Fruit fly (Drosophila melanogaster) Kc167 (cell line): ENCODE results near the gene Ance.

Source experiments
- Sin3A ChIP-seq: fragments of >200 bp; optimal IDR thresholded peaks from 2 replicates; lab custom pipeline; 2018; ENCODE audit warnings: missing external identifiers
- psq ChIP-seq: fragments of >200 bp; optimal IDR thresholded peaks from 2 replicates; lab custom pipeline; 2017; ENCODE audit warnings: missing external identifiers

- TF ChIP-seq psq (lab: Kevin White, UChicago), result no peak
- TF ChIP-seq Sin3A, result no peak
Measured at dm6 chr2L:13884678-13885303, 20.7 kb upstream of the Ance start.
